Fruit fly (Drosophila melanogaster): ENCODE results near the gene Cyp6t1.

The Cyp6t1 gene

dm6 chrX:21519168-21519671, at the start of gene Cyp6t1:
Gene Cyp6t1, minus strand, starts transcription at chrX:21519218.
- TF ChIP-seq CG8478 (optimal IDR thresholded peaks at IDR 0.05) = no peak
- no peak for TF ChIP-seq CTCF (optimal IDR thresholded peaks at IDR 0.05)

DNA sequence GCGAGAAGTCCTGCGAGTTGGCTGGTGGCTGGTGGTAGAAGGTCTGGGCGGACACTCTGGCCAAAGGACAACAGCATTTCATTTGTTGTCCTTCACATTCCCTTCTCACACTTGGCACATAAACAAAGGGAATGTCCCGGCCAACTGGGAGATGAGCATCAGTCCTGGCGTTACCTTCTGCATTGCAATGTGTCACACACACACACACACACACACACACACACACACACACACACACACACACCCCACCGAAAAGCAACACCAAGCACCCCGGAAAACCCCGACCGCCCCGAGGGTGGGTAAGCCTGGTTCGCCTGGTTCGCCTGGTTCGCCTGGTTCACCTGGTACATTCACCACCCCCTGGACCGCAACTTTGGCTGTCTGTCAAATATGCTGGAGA, 48.8 kb upstream of the Cyp6t1 start:
- TF ChIP-seq CG8478 (optimal IDR thresholded peaks at IDR 0.05) (no peak), CTCF (optimal IDR thresholded peaks at IDR 0.05) (no peak)

DNA sequence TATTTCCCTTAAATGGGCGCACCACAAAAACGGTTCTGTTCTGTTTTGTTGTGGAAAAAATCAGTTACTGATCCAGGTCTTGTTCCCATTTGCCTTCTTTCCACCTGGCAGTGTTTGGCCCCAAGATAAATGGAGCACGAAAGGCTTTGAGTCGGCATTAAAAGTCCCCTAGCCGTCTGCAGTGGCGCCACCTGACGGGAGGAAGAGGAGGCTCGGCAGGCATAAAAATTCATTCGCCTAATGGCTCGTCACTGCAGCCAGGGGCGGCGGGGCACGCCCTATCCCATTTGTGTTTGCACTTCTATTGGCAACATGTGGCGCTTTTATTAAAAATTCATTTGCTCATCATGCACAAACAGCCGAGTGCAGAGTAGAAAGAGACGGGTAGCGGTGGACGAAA, 46.5 kb upstream of the Cyp6t1 start:
- peak; percentile 81 to 86 for TF ChIP-seq CTCF (optimal IDR thresholded peaks at IDR 0.05)
- no peak for TF ChIP-seq CG8478 (optimal IDR thresholded peaks at IDR 0.05)

- TF ChIP-seq CG8478 (optimal IDR thresholded peaks at IDR 0.05) (no peak), CTCF (optimal IDR thresholded peaks at IDR 0.05) (peak; percentile 57 to 61)
Measured at dm6 chrX:21562844-21563243, 43.8 kb upstream of the Cyp6t1 start.

DNA sequence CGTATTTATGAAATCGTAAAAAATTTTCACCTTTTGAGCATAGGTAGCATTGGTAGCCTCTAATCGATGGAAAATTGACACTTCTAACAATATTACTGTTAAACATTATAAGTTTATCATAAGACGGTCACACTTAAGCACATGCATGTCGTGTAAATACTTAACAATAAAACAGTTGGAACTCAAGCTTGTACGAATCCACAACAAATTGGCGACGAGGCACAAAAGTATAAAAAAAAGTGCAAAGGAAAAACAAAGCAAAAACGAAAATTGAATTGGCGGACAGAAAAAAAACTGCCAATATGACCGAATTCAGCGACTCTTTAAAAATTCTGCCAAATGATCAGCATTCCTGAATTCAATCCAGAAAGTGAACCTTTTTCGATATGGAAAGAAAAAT, 984 bp upstream of the Cyp6t1 start:
- no peak for TF ChIP-seq CTCF (optimal IDR thresholded peaks at IDR 0.05)
- no peak for TF ChIP-seq CG8478 (optimal IDR thresholded peaks at IDR 0.05)

dm6 chrX:21507485-21507884, 11.5 kb downstream of the Cyp6t1 start:
- TF ChIP-seq CTCF (optimal IDR thresholded peaks at IDR 0.05) (no peak), CG8478 (optimal IDR thresholded peaks at IDR 0.05) (no peak)

dm6 chrX:21497025-21497424, 22.0 kb downstream of the Cyp6t1 start:
- no peak for TF ChIP-seq CG8478 (optimal IDR thresholded peaks at IDR 0.05)
- TF ChIP-seq CTCF (optimal IDR thresholded peaks at IDR 0.05) = no peak

DNA sequence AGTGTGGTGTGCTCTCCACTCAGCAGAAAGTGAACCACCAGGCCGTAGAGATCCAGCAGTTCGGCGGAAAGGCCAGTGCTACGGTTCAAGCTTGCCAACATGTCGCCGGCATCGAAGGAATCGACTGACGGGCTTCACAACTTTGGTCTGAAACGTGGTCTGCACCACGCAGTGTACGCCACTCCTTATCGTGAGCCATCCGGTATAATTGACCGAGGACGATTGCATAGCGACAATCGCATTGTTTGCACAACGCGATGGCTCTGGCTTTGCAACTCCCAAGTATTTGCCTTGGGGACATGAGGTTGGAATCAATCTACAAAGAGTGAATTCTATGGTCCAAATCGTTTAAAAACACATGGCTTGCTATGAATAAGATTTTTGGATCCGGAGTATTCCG, 40.2 kb downstream of the Cyp6t1 start, which contains the start of gene Ir20a:
Gene Ir20a (minus strand): TSS at position 101 of the 400 bp plus-strand sequence.
- TF ChIP-seq CTCF (optimal IDR thresholded peaks at IDR 0.05) = no peak
- no peak for TF ChIP-seq CG8478 (optimal IDR thresholded peaks at IDR 0.05)

Measured in S2 (cell line).